Fruit fly (Drosophila melanogaster) whole organism: ENCODE measurements around the gene Sems.

Source experiments
- CG8478 ChIP-seq: fragments of >200 bp; optimal IDR thresholded peaks from 2 replicates; lab custom pipeline; 2018; ENCODE audit warnings: inconsistent platforms
- Dll ChIP-seq: fragments of >200 bp; optimal IDR thresholded peaks from 2 replicates; lab custom pipeline; 2017
- EcR ChIP-seq, 2 experiments: fragments of >200 bp; optimal IDR thresholded peaks; 2 replicates each; lab custom pipeline; 2017; ENCODE audit warnings: missing biosample characterization in 2 of 2, missing genetic modification characterization in 2 of 2, missing genetic modification reagents in 2 of 2
- pan ChIP-seq: fragments of >200 bp; optimal IDR thresholded peaks from 2 replicates; lab custom pipeline; 2017
- psq ChIP-seq: fragments of >200 bp; optimal IDR thresholded peaks from 2 replicates; lab custom pipeline; 2017
- usp ChIP-seq: fragments of >200 bp; optimal IDR thresholded peaks from 2 replicates; lab custom pipeline; 2017; ENCODE audit warnings: missing biosample characterization, missing genetic modification characterization, mixed read lengths

The Sems gene

DNA sequence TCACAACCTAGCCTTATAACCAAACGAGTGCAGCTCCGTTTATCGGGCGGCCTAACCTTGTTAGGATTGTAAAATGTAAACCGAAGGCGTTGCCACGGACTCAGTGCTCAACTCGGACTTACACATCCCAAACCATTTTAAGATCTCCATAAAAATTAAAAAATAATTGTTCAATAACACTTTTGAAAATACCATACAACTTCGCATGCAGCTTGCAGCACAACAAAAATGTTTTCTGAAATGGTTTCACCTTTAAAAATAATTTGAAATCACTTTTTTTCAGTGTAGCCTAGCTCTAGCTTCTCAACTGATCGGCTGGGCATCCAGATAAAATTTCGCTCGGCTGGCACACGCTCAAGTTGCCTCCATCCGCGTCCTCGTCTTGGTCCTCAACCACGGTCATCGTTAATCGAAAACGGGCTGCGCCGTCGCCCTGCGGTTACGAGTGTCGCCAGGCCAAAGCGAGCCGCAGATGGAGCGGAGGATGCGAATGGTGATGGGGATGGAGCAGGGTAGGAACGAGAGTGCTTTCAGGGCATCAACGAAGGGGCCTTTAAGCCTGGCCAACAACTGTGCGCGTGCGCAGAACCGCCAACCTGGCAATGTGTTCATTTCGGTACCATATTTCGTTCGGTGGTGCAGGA, 5.0 kb downstream of the Sems start:
- no peak for TF ChIP-seq usp (GFP tag; lab: Kevin White, UChicago)
- TF ChIP-seq Dll (lab: Kevin White, UChicago) = peak; percentile 34

DNA sequence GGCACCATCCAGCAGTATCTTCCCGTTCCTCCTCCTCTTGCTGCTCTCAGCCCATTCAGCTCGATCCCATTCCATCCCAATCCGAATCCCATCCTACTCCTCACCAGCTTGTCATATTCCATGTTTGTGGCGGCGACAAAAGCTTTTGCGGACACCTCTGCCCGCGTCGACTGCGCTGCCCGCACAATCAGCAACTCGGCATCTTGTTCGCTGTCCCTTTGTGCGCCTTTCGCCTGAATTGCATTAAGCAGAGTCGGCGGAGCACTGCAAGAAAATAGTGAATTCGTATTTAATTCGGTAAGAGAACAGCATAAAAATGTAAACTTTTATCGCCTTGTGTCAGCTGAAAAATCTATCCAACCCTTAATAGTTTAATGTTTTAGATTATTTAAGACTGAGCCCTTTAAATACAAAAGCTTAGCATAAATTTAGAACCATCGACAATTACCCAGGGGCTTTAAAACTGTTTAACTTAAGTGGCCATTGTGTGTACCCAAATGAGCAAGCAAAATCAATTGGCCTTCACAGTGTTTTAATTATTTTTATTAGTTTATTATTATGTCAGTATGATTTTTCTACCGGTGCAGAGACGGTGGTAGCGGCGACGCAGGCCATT, 5.9 kb downstream of the Sems start:
- TF ChIP-seq EcR (GFP tag; optimal IDR thresholded peaks at IDR 0.05; lab: Kevin White, UChicago) = no peak
- TF ChIP-seq pan = no peak
- TF ChIP-seq Dll (lab: Kevin White, UChicago) = no peak
- TF ChIP-seq usp (GFP tag; lab: Kevin White, UChicago) = no peak
- TF ChIP-seq psq = no peak
- no peak for TF ChIP-seq CG8478 (lab: Kevin White, UChicago)

DNA sequence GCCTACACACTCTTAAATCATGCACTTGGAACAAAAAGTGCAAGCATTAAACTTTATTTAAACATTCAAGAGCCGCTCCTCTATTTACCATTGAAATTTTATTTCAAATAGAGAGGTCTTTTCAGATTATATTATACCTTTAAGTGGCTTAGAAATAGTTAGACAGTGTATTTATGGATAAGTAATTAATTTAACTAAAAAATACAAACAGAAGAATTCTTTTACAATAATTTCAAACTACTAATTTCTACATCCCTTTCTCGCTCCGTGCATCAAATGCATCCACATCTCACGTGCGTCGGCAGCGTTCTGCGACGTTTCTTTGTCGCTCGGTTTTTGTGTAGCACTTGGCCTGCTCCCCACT, 6.4 kb downstream of the Sems start:
- TF ChIP-seq Dll (lab: Kevin White, UChicago) (no peak), usp (GFP tag; lab: Kevin White, UChicago) (no peak), CG8478 (lab: Kevin White, UChicago) (no peak), psq (no peak), EcR (GFP tag; optimal IDR thresholded peaks at IDR 0.05; lab: Kevin White, UChicago) (no peak), pan (no peak)

DNA sequence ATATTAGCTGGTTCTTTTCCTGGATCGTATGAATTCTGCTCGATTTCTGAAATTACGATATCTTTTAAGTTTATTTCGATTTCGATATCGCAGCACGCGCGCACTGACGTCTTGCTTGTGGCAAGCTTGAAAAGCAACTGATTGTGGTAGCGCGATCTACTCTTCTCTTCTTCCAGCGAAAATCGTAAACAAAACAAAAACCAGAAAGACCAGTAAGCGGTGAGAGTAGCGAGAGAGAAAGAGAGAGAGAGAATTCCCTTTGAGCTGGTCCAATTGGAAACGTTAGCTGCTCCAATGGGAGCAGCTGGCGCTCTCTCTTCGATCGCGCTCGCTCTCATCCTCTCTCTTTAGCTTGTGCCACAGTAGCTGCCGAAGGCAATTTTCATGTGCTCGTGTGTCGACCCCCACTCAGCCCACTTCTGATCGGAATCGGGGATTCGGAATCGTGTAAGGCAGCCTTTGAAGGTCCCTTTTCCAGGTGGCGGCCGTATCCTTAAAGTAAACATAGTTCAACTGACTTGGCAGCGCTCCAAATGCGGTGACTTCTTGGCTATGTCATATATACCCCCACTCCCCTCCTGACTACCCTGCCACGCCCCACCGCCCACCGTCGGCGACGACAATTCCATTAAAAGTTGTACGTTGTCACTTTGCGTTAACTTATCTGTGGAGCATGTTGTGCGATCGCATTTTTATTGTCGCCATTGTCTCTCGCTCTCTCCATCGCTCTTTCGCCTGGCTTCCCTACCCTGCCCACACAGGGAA, 7.0 kb downstream of the Sems start, which contains the start of gene fng:
TSS of gene fng (minus strand) at position 142 of the 765 bp plus-strand sequence.
- TF ChIP-seq Dll (lab: Kevin White, UChicago) (peak; percentile 83), CG8478 (lab: Kevin White, UChicago) (no peak)

DNA sequence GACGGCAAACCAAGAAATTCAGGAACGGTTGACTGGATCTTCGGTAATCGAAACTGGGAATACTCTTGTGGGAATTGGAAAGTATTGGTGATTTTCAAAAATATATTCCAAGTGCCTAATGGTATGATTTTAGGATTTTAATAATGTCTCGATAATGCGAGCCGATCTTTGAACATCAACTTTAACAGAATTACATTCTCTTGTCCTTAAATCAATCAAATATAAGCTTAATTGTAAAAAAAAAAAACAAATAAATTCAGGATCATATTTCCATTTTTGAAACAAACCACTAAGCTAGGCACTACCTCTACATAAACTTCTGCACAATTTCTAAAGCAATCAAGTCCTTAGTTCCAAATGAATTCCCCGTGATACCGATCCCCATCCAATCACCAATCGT, 8.1 kb downstream of the Sems start:
- TF ChIP-seq pan (no peak), psq (no peak), CG8478 (lab: Kevin White, UChicago) (no peak), EcR (GFP tag; optimal IDR thresholded peaks at IDR 0.05; lab: Kevin White, UChicago) (no peak), usp (GFP tag; lab: Kevin White, UChicago) (no peak), Dll (lab: Kevin White, UChicago) (no peak)

DNA sequence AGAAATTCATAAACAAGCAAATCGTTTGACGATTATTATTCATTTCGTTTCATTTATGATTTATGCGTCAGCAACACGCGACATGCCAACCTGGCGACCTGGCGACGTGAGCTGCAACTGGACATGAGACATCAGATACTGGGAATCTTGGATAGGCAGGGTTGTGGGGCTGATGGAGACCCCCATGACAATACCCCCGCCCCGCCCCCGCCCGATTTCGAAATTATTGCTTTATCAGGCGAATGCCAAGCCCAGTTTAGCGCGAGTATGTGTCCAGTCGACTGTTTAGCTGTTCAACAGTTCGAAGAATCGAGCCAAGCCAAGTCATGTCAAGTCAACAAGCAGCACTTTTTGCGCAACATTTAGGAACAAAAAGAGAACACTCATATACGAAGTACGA, 9.6 kb downstream of the Sems start:
- TF ChIP-seq CG8478 (lab: Kevin White, UChicago) = no peak
- no peak for TF ChIP-seq psq
- TF ChIP-seq pan = no peak
- no peak for TF ChIP-seq EcR (GFP tag; optimal IDR thresholded peaks at IDR 0.05; lab: Kevin White, UChicago)
- TF ChIP-seq Dll (lab: Kevin White, UChicago) = no peak
- no peak for TF ChIP-seq usp (GFP tag; lab: Kevin White, UChicago)

DNA sequence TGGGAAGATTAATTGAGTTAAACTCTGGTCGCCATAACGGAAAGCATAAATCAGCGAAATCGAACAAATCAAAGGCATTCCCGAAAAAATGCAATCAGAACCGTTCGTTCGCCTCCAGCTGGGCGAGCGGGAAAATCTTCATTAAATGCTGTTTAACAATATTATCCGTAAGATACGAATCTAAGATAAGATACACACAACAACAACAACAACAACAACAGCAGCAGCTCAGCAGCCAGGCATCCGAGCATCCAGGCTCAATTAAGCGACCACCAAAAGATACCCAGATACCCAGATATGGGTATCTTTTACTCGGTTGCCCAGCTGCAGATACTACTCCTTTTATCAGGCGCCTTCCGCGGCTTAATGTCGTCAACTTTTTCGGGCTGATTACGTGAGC, 10.5 kb downstream of the Sems start:
- TF ChIP-seq EcR (GFP tag; optimal IDR thresholded peaks at IDR 0.05; lab: Kevin White, UChicago) (no peak), CG8478 (lab: Kevin White, UChicago) (no peak), Dll (lab: Kevin White, UChicago) (no peak), pan (no peak), usp (GFP tag; lab: Kevin White, UChicago) (no peak), psq (no peak)

DNA sequence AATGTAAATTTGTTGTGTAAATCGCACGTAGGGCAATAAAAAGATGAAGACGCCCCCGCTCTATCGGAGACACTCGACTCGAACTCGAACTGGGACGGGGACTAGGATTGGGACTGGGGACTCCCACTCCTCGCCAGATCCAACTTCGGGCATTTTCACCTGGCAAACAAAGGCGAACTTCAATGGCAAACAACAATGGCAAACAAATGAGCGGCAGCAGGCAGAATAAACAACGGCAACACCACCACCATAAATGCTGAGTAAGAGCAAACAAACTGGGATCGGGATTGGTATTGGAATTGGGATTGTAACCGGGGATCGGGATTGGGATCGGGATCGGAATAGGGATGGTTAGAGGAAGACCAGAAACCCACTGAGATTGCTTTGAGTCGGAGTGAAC, 12.4 kb downstream of the Sems start:
- TF ChIP-seq EcR (GFP tag; optimal IDR thresholded peaks at IDR 0.05; lab: Kevin White, UChicago) = no peak
- TF ChIP-seq Dll (lab: Kevin White, UChicago) = no peak
- TF ChIP-seq psq = no peak
- no peak for TF ChIP-seq CG8478 (lab: Kevin White, UChicago)

DNA sequence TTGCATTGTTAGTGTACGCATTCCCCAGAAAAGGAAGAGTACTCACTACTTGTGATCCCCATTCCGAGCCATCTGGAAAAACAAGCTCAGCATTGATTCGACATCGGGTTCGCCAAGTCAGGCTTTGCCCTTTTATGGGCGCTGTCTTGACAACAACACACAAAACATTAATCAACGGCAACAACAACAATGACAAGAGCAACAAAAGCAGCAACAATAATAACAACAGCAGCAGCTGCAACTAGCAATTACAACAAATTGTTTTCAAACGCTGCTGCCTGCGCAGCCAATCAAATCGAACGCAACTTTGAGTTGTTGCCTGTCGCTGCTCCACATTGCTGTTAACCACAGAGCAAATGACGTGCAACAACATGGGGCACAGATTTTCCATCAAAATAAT, 14.5 kb downstream of the Sems start:
- TF ChIP-seq usp (GFP tag; lab: Kevin White, UChicago) (no peak), psq (no peak), Dll (lab: Kevin White, UChicago) (no peak), pan (no peak), CG8478 (lab: Kevin White, UChicago) (no peak), EcR (GFP tag; optimal IDR thresholded peaks at IDR 0.05; lab: Kevin White, UChicago) (no peak)

DNA sequence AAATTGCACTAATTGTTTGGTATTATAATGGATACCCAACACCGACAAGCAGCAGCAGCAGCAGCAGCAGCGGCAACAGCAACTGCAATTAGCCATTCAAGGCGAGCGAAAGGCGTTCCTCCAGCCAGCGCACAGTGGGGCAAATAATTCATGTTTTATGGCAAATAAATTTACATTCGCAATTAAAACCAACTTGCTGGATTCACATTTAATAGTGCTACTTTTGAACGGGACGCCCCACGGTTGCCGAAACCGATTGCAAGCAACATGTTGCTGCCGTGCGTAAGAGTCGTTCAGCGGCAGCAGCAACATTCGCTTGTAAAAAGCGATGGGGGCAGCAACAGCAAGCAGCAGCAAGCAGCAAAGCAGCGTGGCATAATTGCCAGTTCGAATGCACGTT, 22.8 kb downstream of the Sems start:
- TF ChIP-seq pan = no peak
- TF ChIP-seq Dll (lab: Kevin White, UChicago) = peak; percentile 8
- TF ChIP-seq psq = no peak
- TF ChIP-seq usp (GFP tag; lab: Kevin White, UChicago) = no peak
- no peak for TF ChIP-seq EcR (GFP tag; optimal IDR thresholded peaks at IDR 0.05; lab: Kevin White, UChicago)

DNA sequence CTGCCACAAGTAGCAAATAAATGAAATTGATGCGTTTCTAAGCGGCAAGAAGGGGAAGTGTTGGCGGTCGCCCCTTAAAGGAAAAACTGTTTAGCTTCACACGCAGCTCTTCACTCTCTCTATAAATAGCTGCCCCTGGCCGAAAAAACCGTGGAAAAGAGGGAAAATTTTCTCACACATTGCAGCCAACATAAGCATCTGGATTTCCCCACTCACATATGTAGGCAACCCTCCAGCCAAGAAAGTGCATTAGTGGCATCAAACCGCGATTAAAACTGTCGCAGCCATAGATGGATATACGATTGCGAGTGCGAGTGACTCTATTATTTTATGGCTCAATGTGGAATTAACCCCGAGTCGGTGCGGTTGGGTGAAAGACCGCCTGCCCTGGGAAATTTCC, 24.0 kb downstream of the Sems start:
- no peak for TF ChIP-seq Dll (lab: Kevin White, UChicago)
- TF ChIP-seq psq = no peak
- no peak for TF ChIP-seq CG8478 (lab: Kevin White, UChicago)
- no peak for TF ChIP-seq EcR (GFP tag; optimal IDR thresholded peaks at IDR 0.05; lab: Kevin White, UChicago)

DNA sequence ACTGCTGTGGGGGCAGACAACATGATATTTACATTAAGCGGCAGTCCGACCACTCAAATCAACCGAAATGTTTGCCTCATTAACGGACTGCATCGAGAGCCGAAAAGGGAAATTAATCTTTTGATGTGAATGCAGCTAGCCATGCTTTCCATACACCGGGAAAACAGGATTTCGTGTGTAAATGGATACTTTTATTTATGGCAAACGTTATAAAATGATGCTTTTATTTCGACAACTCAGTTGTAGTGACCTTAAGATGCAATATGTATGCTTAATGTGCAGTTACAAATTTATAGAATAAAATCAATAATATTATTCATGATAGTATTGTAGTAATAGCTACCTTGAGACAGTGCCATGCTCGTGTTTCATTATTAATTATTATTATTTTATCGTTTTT, 25.0 kb downstream of the Sems start:
- TF ChIP-seq Dll (lab: Kevin White, UChicago) (no peak), psq (no peak), CG8478 (lab: Kevin White, UChicago) (no peak)
